Fruit fly (Drosophila melanogaster) whole organism, prepupa: ENCODE measurements around the gene CG15153.

ENCODE experiments used
- Blimp-1 ChIP-seq: fragments of 200-800 bp; sonication (Bioruptor generic); optimal IDR thresholded peaks from 3 replicates; lab custom pipeline; 2017; ENCODE audit warnings: missing biosample characterization, missing genetic modification characterization, mild to moderate bottlenecking, moderate library complexity, missing genetic modification reagents
- CG10631 ChIP-seq: fragments of 200-800 bp; sonication (Bioruptor generic); optimal IDR thresholded peaks from 2 replicates; lab custom pipeline; 2016; ENCODE audit warnings: missing biosample characterization, missing genetic modification characterization
- CG10669 ChIP-seq: fragments of 200-800 bp; sonication (Bioruptor generic); optimal IDR thresholded peaks from 3 replicates; lab custom pipeline; 2018; ENCODE audit warnings: missing biosample characterization, mild to moderate bottlenecking, missing genetic modification characterization, moderate library complexity
- CG11294 ChIP-seq: fragments of 200-800 bp; sonication (Bioruptor generic); IDR thresholded peaks from 2 replicates; pipeline ENCODE4 v1.3.6; 2022; ENCODE audit warnings: missing biosample characterization, missing genetic modification characterization
- CG11762 ChIP-seq: fragments of 200-800 bp; sonication (Bioruptor generic); optimal IDR thresholded peaks from 3 replicates; lab custom pipeline; 2016; ENCODE audit warnings: missing biosample characterization, missing genetic modification characterization; ENCODE audit not compliant: insufficient read depth
- CG1621 ChIP-seq: fragments of 200-800 bp; sonication (Bioruptor generic); optimal IDR thresholded peaks from 3 replicates; lab custom pipeline; 2018; ENCODE audit warnings: missing biosample characterization, mild to moderate bottlenecking, missing genetic modification characterization
- CG3032 ChIP-seq: fragments of 200-800 bp; optimal IDR thresholded peaks from 2 replicates; lab custom pipeline; 2019; ENCODE audit warnings: missing biosample characterization, mild to moderate bottlenecking, missing genetic modification characterization, moderate library complexity
- CG32006 ChIP-seq: fragments of 200-800 bp; sonication (Bioruptor generic); optimal IDR thresholded peaks from 3 replicates; lab custom pipeline; 2017; ENCODE audit warnings: missing biosample characterization, mild to moderate bottlenecking, missing genetic modification characterization
- CG34406 ChIP-seq: fragments of 200-800 bp; sonication (Bioruptor generic); optimal IDR thresholded peaks from 3 replicates; lab custom pipeline; 2016; ENCODE audit warnings: missing biosample characterization, missing genetic modification characterization
- CG3919 ChIP-seq: fragments of 200-800 bp; sonication (Bioruptor generic); optimal IDR thresholded peaks from 3 replicates; lab custom pipeline; 2016; ENCODE audit warnings: missing biosample characterization, missing genetic modification characterization
- CG4318 ChIP-seq: fragments of 200-800 bp; sonication (Bioruptor generic); optimal IDR thresholded peaks from 3 replicates; lab custom pipeline; 2017; ENCODE audit warnings: missing biosample characterization, mild to moderate bottlenecking, missing genetic modification characterization
- CG6276 ChIP-seq: fragments of 200-800 bp; sonication (Bioruptor generic); optimal IDR thresholded peaks from 2 replicates; lab custom pipeline; 2017; ENCODE audit warnings: missing biosample characterization, mild to moderate bottlenecking, missing genetic modification characterization
- CG6792 ChIP-seq: fragments of 200-800 bp; sonication (Bioruptor generic); optimal IDR thresholded peaks from 3 replicates; lab custom pipeline; 2016; ENCODE audit warnings: missing biosample characterization, missing genetic modification characterization
- CG7368 ChIP-seq: fragments of 200-800 bp; sonication (Bioruptor generic); optimal IDR thresholded peaks from 3 replicates; lab custom pipeline; 2016; ENCODE audit warnings: missing biosample characterization, missing genetic modification characterization
- CG8119 ChIP-seq: fragments of 200-800 bp; sonication (Bioruptor generic); IDR thresholded peaks from 3 replicates; pipeline ENCODE4 v1.3.6; 2022; ENCODE audit warnings: missing biosample characterization, missing genetic modification characterization
- CG8319 ChIP-seq: fragments of 200-800 bp; sonication (Bioruptor generic); optimal IDR thresholded peaks from 3 replicates; lab custom pipeline; 2016; ENCODE audit warnings: missing biosample characterization, missing genetic modification characterization
- CG8632 ChIP-seq: fragments of 200-800 bp; sonication (Bioruptor generic); optimal IDR thresholded peaks from 3 replicates; lab custom pipeline; 2016; ENCODE audit warnings: missing biosample characterization, missing genetic modification characterization
- Eip75B ChIP-seq: fragments of 200-800 bp; sonication (Bioruptor generic); optimal IDR thresholded peaks from 3 replicates; lab custom pipeline; 2016; ENCODE audit warnings: missing biosample characterization, missing genetic modification characterization
- Eip78C ChIP-seq: fragments of 200-800 bp; sonication (Bioruptor generic); peaks from one replicate; lab custom pipeline; 2016; ENCODE audit warnings: missing biosample characterization, missing genetic modification characterization
- Eip93F ChIP-seq: fragments of 200-800 bp; sonication (Bioruptor generic); optimal IDR thresholded peaks from 2 replicates; lab custom pipeline; 2016; ENCODE audit warnings: missing biosample characterization, mild to moderate bottlenecking, missing genetic modification characterization
- Ets21C ChIP-seq: fragments of 200-800 bp; sonication (Bioruptor generic); optimal IDR thresholded peaks from 3 replicates; lab custom pipeline; 2016; ENCODE audit warnings: missing biosample characterization, missing genetic modification characterization
- Gug ChIP-seq: fragments of 200-800 bp; sonication (Bioruptor generic); IDR thresholded peaks from 2 replicates; pipeline ENCODE4 v1.3.6; 2022; ENCODE audit warnings: missing biosample characterization, missing genetic modification characterization
- Hr38 ChIP-seq: sonication (Bioruptor generic); optimal IDR thresholded peaks from 2 replicates; lab custom pipeline; 2016; ENCODE audit warnings: missing biosample characterization, missing genetic modification characterization
- Hr39 ChIP-seq: fragments of 200-800 bp; sonication (Bioruptor generic); optimal IDR thresholded peaks from 2 replicates; lab custom pipeline; 2016; ENCODE audit warnings: missing biosample characterization, missing genetic modification characterization
- Hr4 ChIP-seq: fragments of 200-800 bp; sonication (Bioruptor generic); optimal IDR thresholded peaks from 3 replicates; lab custom pipeline; 2016; ENCODE audit warnings: missing biosample characterization, missing genetic modification characterization
- Met ChIP-seq: fragments of 200-800 bp; sonication (Bioruptor generic); optimal IDR thresholded peaks from 3 replicates; lab custom pipeline; 2016; ENCODE audit warnings: missing biosample characterization, missing genetic modification characterization
- OdsH ChIP-seq: fragments of 200-800 bp; sonication (Bioruptor generic); optimal IDR thresholded peaks from 3 replicates; lab custom pipeline; 2016; ENCODE audit warnings: missing biosample characterization, missing genetic modification characterization
- Smox ChIP-seq: fragments of 200-800 bp; sonication (Bioruptor generic); optimal IDR thresholded peaks from 3 replicates; lab custom pipeline; 2016; ENCODE audit warnings: missing biosample characterization, missing genetic modification characterization
- Sox102F ChIP-seq: fragments of 200-800 bp; sonication (Bioruptor generic); optimal IDR thresholded peaks from 2 replicates; lab custom pipeline; 2016; ENCODE audit warnings: missing biosample characterization, mild to moderate bottlenecking, missing genetic modification characterization
- Sox14 ChIP-seq: fragments of 200-800 bp; sonication (Bioruptor generic); optimal IDR thresholded peaks from 3 replicates; lab custom pipeline; 2016; ENCODE audit warnings: missing biosample characterization, missing genetic modification characterization
- Sox15 ChIP-seq: fragments of 200-800 bp; sonication (Bioruptor generic); optimal IDR thresholded peaks from 3 replicates; lab custom pipeline; 2016; ENCODE audit warnings: missing biosample characterization, missing genetic modification characterization
- achi ChIP-seq: fragments of 200-800 bp; sonication (Bioruptor generic); optimal IDR thresholded peaks from 3 replicates; lab custom pipeline; 2016; ENCODE audit warnings: missing biosample characterization, missing genetic modification characterization
- acj6 ChIP-seq: fragments of 200-800 bp; sonication (Bioruptor generic); optimal IDR thresholded peaks from 3 replicates; lab custom pipeline; 2016; ENCODE audit warnings: missing biosample characterization, missing genetic modification characterization
- cyc ChIP-seq: fragments of 200-800 bp; sonication (Bioruptor generic); optimal IDR thresholded peaks from 3 replicates; lab custom pipeline; 2016; ENCODE audit warnings: missing biosample characterization, missing genetic modification characterization
- dac ChIP-seq: fragments of 200-800 bp; sonication (Bioruptor generic); optimal IDR thresholded peaks from 2 replicates; lab custom pipeline; 2017; ENCODE audit warnings: missing biosample characterization, mild to moderate bottlenecking, missing genetic modification characterization
- dsx ChIP-seq: fragments of 200-800 bp; optimal IDR thresholded peaks from 3 replicates; lab custom pipeline; 2019; ENCODE audit warnings: missing biosample characterization, mild to moderate bottlenecking, missing genetic modification characterization, moderate library complexity; ENCODE audit not compliant: poor library complexity, severe bottlenecking
- eg ChIP-seq: fragments of 200-800 bp; sonication (Bioruptor generic); IDR thresholded peaks from 3 replicates; pipeline ENCODE4 v1.3.6; 2022; ENCODE audit warnings: missing biosample characterization, missing genetic modification characterization
- esn ChIP-seq: fragments of 200-800 bp; sonication (Bioruptor generic); optimal IDR thresholded peaks from 2 replicates; lab custom pipeline; 2016; ENCODE audit warnings: missing biosample characterization, mild to moderate bottlenecking, missing genetic modification characterization, moderate library complexity
- fd85E ChIP-seq: fragments of 200-800 bp; sonication (Bioruptor generic); optimal IDR thresholded peaks from 3 replicates; lab custom pipeline; 2016; ENCODE audit warnings: missing biosample characterization, missing genetic modification characterization
- fkh ChIP-seq: fragments of 200-800 bp; sonication (Bioruptor generic); optimal IDR thresholded peaks from 3 replicates; lab custom pipeline; 2017; ENCODE audit warnings: missing biosample characterization, mild to moderate bottlenecking, missing genetic modification characterization, moderate library complexity
- lz ChIP-seq: fragments of 200-800 bp; sonication (Bioruptor generic); optimal IDR thresholded peaks from 3 replicates; lab custom pipeline; 2016; ENCODE audit warnings: missing biosample characterization, missing genetic modification characterization
- pdm3 ChIP-seq: fragments of 200-800 bp; sonication (Bioruptor generic); optimal IDR thresholded peaks from 3 replicates; lab custom pipeline; 2016; ENCODE audit warnings: missing biosample characterization, missing genetic modification characterization
- salr ChIP-seq, 2 experiments: fragments of 200-800 bp; sonication (Bioruptor generic); optimal IDR thresholded peaks; 3 replicates each; lab custom pipeline; 2016 to 2018; ENCODE audit warnings: missing biosample characterization in 2 of 2, missing genetic modification characterization in 2 of 2, mild to moderate bottlenecking in 1 of 2
- spab ChIP-seq: fragments of 200-800 bp; sonication (Bioruptor generic); optimal IDR thresholded peaks from 2 replicates; lab custom pipeline; 2017; ENCODE audit warnings: missing biosample characterization, mild to moderate bottlenecking, missing genetic modification characterization, missing genetic modification reagents
- ss ChIP-seq, 2 experiments: fragments of 200-800 bp; sonication (Bioruptor generic); optimal IDR thresholded peaks; 2 replicates in 1 of 2; 3 replicates in 1 of 2; lab custom pipeline; 2017 to 2018; ENCODE audit warnings: mild to moderate bottlenecking in 2 of 2, missing biosample characterization in 2 of 2, missing genetic modification characterization in 2 of 2, moderate library complexity in 1 of 2
- vri ChIP-seq: fragments of 200-800 bp; sonication (Bioruptor generic); optimal IDR thresholded peaks from 3 replicates; lab custom pipeline; 2016; ENCODE audit warnings: missing biosample characterization, mild to moderate bottlenecking, missing genetic modification characterization

CG15153 gene

DNA sequence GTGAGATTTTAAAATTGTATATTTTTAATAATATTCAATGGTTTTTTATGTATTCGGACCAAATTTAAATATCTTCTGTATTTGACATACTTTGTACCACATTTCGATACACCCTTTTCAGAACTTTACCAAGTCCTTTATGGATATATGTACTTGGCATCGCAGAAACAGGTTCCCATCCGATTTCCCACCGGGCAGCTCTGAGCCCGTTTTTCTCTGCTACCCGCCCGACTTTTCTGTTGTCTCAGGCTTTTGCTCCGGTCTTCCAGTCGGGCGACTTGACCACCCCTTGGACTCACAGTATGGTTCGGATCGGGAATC is 30.1 kb upstream of the CG15153 start (continued):
- TF ChIP-seq dsx (GFP tag; lab: Kevin White, UChicago) (peak; percentile 37), Hr4 (peak; percentile 32), Eip75B (GFP tag; lab: Kevin White, UChicago) (no peak), Sox15 (GFP tag; lab: Kevin White, UChicago) (peak; percentile 21), CG3919 (GFP tag; lab: Kevin White, UChicago) (peak; percentile 52), CG8632 (GFP tag; lab: Kevin White, UChicago) (peak; percentile 34), spab (GFP tag; lab: Kevin White, UChicago) (peak; percentile 67), Blimp-1 (GFP tag; lab: Kevin White, UChicago) (no peak), CG6792 (GFP tag; lab: Kevin White, UChicago) (peak; percentile 19), vri (GFP tag; lab: Kevin White, UChicago) (no peak), ss (GFP tag; optimal IDR thresholded peaks at IDR 0.05; lab: Kevin White, UChicago) (peak in 1 of 2 experiments; percentile 10), Sox14 (GFP tag; lab: Kevin White, UChicago) (no peak), fkh (GFP tag; lab: Kevin White, UChicago) (no peak), Hr39 (no peak), eg (GFP tag; lab: Robert Waterston, UW) (peak; percentile 46; the same call in 1 of the 3 replicates), CG10669 (peak; percentile 57), acj6 (GFP tag; lab: Kevin White, UChicago) (peak; percentile 63), Sox102F (GFP tag; lab: Kevin White, UChicago) (peak; percentile 12), CG8119 (GFP tag; lab: Robert Waterston, UW) (peak; percentile 80), pdm3 (no peak), achi (GFP tag; lab: Kevin White, UChicago) (peak; percentile 69), Hr38 (GFP tag; lab: Kevin White, UChicago) (no peak), CG11294 (GFP tag; lab: Robert Waterston, UW) (peak; percentile 54; the same call in 1 of the 2 replicates), CG8319 (GFP tag; lab: Kevin White, UChicago) (no peak), Ets21C (GFP tag; lab: Kevin White, UChicago) (no peak), CG3032 (tag; lab: Kevin White, UChicago) (peak; percentile 73), CG32006 (GFP tag; lab: Kevin White, UChicago) (peak; percentile 42), Met (GFP tag; lab: Kevin White, UChicago) (peak; percentile 3), cyc (GFP tag; lab: Kevin White, UChicago) (peak; percentile 21), esn (no peak), salr (GFP tag; optimal IDR thresholded peaks at IDR 0.05; lab: Kevin White, UChicago) (peak in 1 of 2 experiments; percentile 42), lz (GFP tag; lab: Kevin White, UChicago) (peak; percentile 21), dac (GFP tag; lab: Kevin White, UChicago) (peak; percentile 28), CG34406 (GFP tag; lab: Kevin White, UChicago) (peak; percentile 19), OdsH (GFP tag; lab: Kevin White, UChicago) (peak; percentile 75), CG1621 (tag; lab: Kevin White, UChicago) (peak; percentile 62)
- TF ChIP-seq, all 60 proteins: peak for 42

- TF ChIP-seq ss (GFP tag; optimal IDR thresholded peaks at IDR 0.05; lab: Kevin White, UChicago): peak; percentile 97
- peak; percentile 81 for TF ChIP-seq Eip93F
- peak; percentile 90 for TF ChIP-seq CG4318 (GFP tag; lab: Kevin White, UChicago)
- TF ChIP-seq CG6276 (GFP tag; lab: Kevin White, UChicago): peak; percentile 96
- peak; percentile 95 for TF ChIP-seq achi (GFP tag; lab: Kevin White, UChicago)
- TF ChIP-seq CG11762 (GFP tag; lab: Kevin White, UChicago): peak; percentile 95
- peak; percentile 100 for TF ChIP-seq Eip78C
- TF ChIP-seq CG3032 (tag; lab: Kevin White, UChicago): peak; percentile 97
- TF ChIP-seq CG7368: peak; percentile 97
- TF ChIP-seq OdsH (GFP tag; lab: Kevin White, UChicago): peak; percentile 96
- TF ChIP-seq cyc (GFP tag; lab: Kevin White, UChicago): peak; percentile 97
- peak; percentile 93 for TF ChIP-seq Sox15 (GFP tag; lab: Kevin White, UChicago)
- TF ChIP-seq Hr4: peak; percentile 96
- peak; percentile 98 for TF ChIP-seq CG10631 (GFP tag; lab: Kevin White, UChicago)
- peak; percentile 90 for TF ChIP-seq Ets21C (GFP tag; lab: Kevin White, UChicago)
- TF ChIP-seq spab (GFP tag; lab: Kevin White, UChicago): peak; percentile 96
- TF ChIP-seq Eip75B (GFP tag; lab: Kevin White, UChicago): peak; percentile 98
- TF ChIP-seq Gug: peak; percentile 97
- peak; percentile 88 for TF ChIP-seq fd85E (GFP tag; lab: Kevin White, UChicago)
- TF ChIP-seq Smox (GFP tag; lab: Kevin White, UChicago): peak; percentile 94
- TF ChIP-seq Hr38 (GFP tag; lab: Kevin White, UChicago): peak; percentile 83
- peak; percentile 99 for TF ChIP-seq dsx (GFP tag; lab: Kevin White, UChicago)
- TF ChIP-seq pdm3: peak; percentile 97
These were observed 29.5 kb upstream of the CG15153 start for dm6 chr2L:18121367-18122230.
